Fruit fly (Drosophila melanogaster): Measurements from ENCODE around the gene CG8478.
A peak's percentile ranks its signal among the peaks of the same experiment; 100 is the strongest.

CG8478 gene

dm6 chr3R:9754487-9754886 is 9.0 kb upstream of the CG8478 start, which contains the start of gene Tti1 (continued):
- TF ChIP-seq Dll (GFP tag; IDR thresholded peaks at IDR 0.05; ENCODE audit: partially characterized antibody) (peak; percentile 48; the same call in 1 of the 4 replicates), chinmo (GFP tag; IDR thresholded peaks at IDR 0.05; ENCODE audit: partially characterized antibody) (0 out of 4 replicates have a peak, but pooled peaks have one; percentile 56), schlank (tag; optimal IDR thresholded peaks at IDR 0.05) (no peak), Vsx1 (GFP tag; optimal IDR thresholded peaks at IDR 0.05) (no peak), CG30403 (GFP tag; optimal IDR thresholded peaks at IDR 0.05) (no peak), E2f2 (GFP tag; IDR thresholded peaks at IDR 0.05) (peak; percentile 92), sna (GFP tag; IDR thresholded peaks at IDR 0.05; ENCODE audit: partially characterized antibody) (0 out of 2 replicates have a peak, but pooled peaks have one; percentile 27), Sin3A (optimal IDR thresholded peaks at IDR 0.05) (peak; percentile 26), kay (GFP tag; optimal IDR thresholded peaks at IDR 0.05) (no peak), Scr (GFP tag; IDR thresholded peaks at IDR 0.05; ENCODE audit: partially characterized antibody) (peak; percentile 42; the same call in 1 of the 2 replicates), klu (GFP tag; IDR thresholded peaks at IDR 0.05) (peak; percentile 57; the same call in 1 of the 2 replicates), unc-4 (GFP tag; IDR thresholded peaks at IDR 0.05; ENCODE audit: partially characterized antibody) (0 out of 2 replicates have a peak, but pooled peaks have one; percentile 18), Doc3 (GFP tag; IDR thresholded peaks at IDR 0.05; ENCODE audit: partially characterized antibody) (0 out of 3 replicates have a peak, but pooled peaks have one; percentile 43), scrt (GFP tag; optimal IDR thresholded peaks at IDR 0.05) (peak; percentile 34), HLH4C (GFP tag; IDR thresholded peaks at IDR 0.05; ENCODE audit: partially characterized antibody) (peak; percentile 64), CG6791 (GFP tag; IDR thresholded peaks at IDR 0.05; ENCODE audit: partially characterized antibody) (peak; percentile 61; the same call in 2 of the 3 replicates), CG15514 (GFP tag; optimal IDR thresholded peaks at IDR 0.05) (peak; percentile 14)

- TF ChIP-seq CG13296 (GFP tag; optimal IDR thresholded peaks at IDR 0.05) (no peak), CG7271 (tag; optimal IDR thresholded peaks at IDR 0.05) (no peak), CG11398 (GFP tag; optimal IDR thresholded peaks at IDR 0.05) (no peak), cato (GFP tag; optimal IDR thresholded peaks at IDR 0.05; ENCODE audit: borderline replicate concordance) (no peak), Rx (GFP tag; IDR thresholded peaks at IDR 0.05) (no peak), crol (GFP tag; IDR thresholded peaks at IDR 0.05) (no peak), CG31388 (GFP tag; optimal IDR thresholded peaks at IDR 0.05) (no peak), slbo (GFP tag; IDR thresholded peaks at IDR 0.05) (no peak), Oli (tag; optimal IDR thresholded peaks at IDR 0.05) (no peak), CG14710 (tag; optimal IDR thresholded peaks at IDR 0.05) (peak; percentile 39), CG4360 (GFP tag; IDR thresholded peaks at IDR 0.05) (peak; percentile 27; the same call in 1 of the 2 replicates), ken (GFP tag; IDR thresholded peaks at IDR 0.05) (no peak), CG7556 (GFP tag; optimal IDR thresholded peaks at IDR 0.05) (no peak), Sox102F (GFP tag; optimal IDR thresholded peaks at IDR 0.05) (no peak), CG17361 (GFP tag; IDR thresholded peaks at IDR 0.05) (no peak), aop (GFP tag; IDR thresholded peaks at IDR 0.05) (no peak), amos (GFP tag; IDR thresholded peaks at IDR 0.05; ENCODE audit: partially characterized antibody) (peak; percentile 41; the same call in 1 of the 2 replicates), CG10431 (GFP tag; optimal IDR thresholded peaks at IDR 0.05) (no peak), Mes4 (GFP tag; optimal IDR thresholded peaks at IDR 0.05) (no peak), tll (GFP tag; optimal IDR thresholded peaks at IDR 0.05) (no peak), lola (GFP tag; optimal IDR thresholded peaks at IDR 0.05) (no peak), CG4707 (GFP tag; optimal IDR thresholded peaks at IDR 0.05) (no peak), CG13775 (GFP tag; optimal IDR thresholded peaks at IDR 0.05) (no peak), CG31224 (GFP tag; IDR thresholded peaks at IDR 0.05) (no peak), B-H2 (GFP tag; optimal IDR thresholded peaks at IDR 0.05) (no peak), CG42726 (GFP tag; IDR thresholded peaks at IDR 0.05; ENCODE audit: partially characterized antibody) (no peak), pb (GFP tag; optimal IDR thresholded peaks at IDR 0.05) (no peak), da (GFP tag; optimal IDR thresholded peaks at IDR 0.05) (no peak), CG30431 (GFP tag; optimal IDR thresholded peaks at IDR 0.05) (no peak), HLH4C (GFP tag; IDR thresholded peaks at IDR 0.05; ENCODE audit: partially characterized antibody) (peak; percentile 61), h (optimal IDR thresholded peaks at IDR 0.05) (no peak), ERR (GFP tag; optimal IDR thresholded peaks at IDR 0.05) (no peak), sisA (GFP tag; IDR thresholded peaks at IDR 0.05) (no peak)
These were observed 7.3 kb upstream of the CG8478 start, which contains the start of the genes Alg12 and Rpt3R for dm6 chr3R:9756187-9756586. TSS of gene Alg12 (plus strand) at chr3R:9756491. TSS of gene Rpt3R (minus strand) at chr3R:9756510.

Data from whole organism, embryonic.